Worm (Caenorhabditis elegans) whole organism, L2 larva: ENCODE results near the gene F12D9.2.
A peak's percentile ranks its signal among the peaks of the same experiment; 100 is the strongest.

Experiments used
- C34F6.9 ChIP-seq: fragments of 150-350 bp; optimal IDR thresholded peaks from 2 replicates; lab custom pipeline; 2014; ENCODE audit warnings: missing biosample characterization, missing genetic modification characterization
- F13H6.1 ChIP-seq: sonication (generic microtip); optimal IDR thresholded peaks from 2 replicates; lab custom pipeline; 2016; ENCODE audit warnings: missing genetic modification characterization, missing compliant biosample characterization
- R02D3.7 ChIP-seq: fragments of 150-350 bp; optimal IDR thresholded peaks from 2 replicates; lab custom pipeline; 2014; ENCODE audit warnings: missing biosample characterization, missing genetic modification characterization
- Y55F3AM.14 ChIP-seq: fragments of 200-800 bp; sonication (Bioruptor generic); optimal IDR thresholded peaks from 2 replicates; lab custom pipeline; 2018; ENCODE audit warnings: mild to moderate bottlenecking, missing genetic modification characterization, missing compliant biosample characterization
- ZK546.5 ChIP-seq: sonication (generic microtip); optimal IDR thresholded peaks from 2 replicates; lab custom pipeline; 2017; ENCODE audit warnings: missing biosample characterization, missing genetic modification characterization
- alr-1 ChIP-seq: fragments of 150-350 bp; optimal IDR thresholded peaks from 2 replicates; lab custom pipeline; 2014; ENCODE audit warnings: missing biosample characterization, missing genetic modification characterization
- blmp-1 ChIP-seq: sonication (generic microtip); optimal IDR thresholded peaks from 2 replicates; lab custom pipeline; 2017; ENCODE audit warnings: missing genetic modification characterization, mild to moderate bottlenecking, missing compliant biosample characterization, antibody characterized with exemption, moderate library complexity; ENCODE audit not compliant: insufficient read depth
- ceh-16 ChIP-seq: fragments of 150-350 bp; optimal IDR thresholded peaks from 2 replicates; lab custom pipeline; 2014; ENCODE audit warnings: missing biosample characterization, missing genetic modification characterization
- ceh-82 ChIP-seq: fragments of 150-350 bp; optimal IDR thresholded peaks from 2 replicates; lab custom pipeline; 2014; ENCODE audit warnings: missing biosample characterization, missing genetic modification characterization
- crh-2 ChIP-seq: sonication (generic microtip); optimal IDR thresholded peaks from 2 replicates; lab custom pipeline; 2017; ENCODE audit warnings: missing biosample characterization, missing genetic modification characterization
- dmd-4 ChIP-seq: sonication (generic microtip); optimal IDR thresholded peaks from 2 replicates; lab custom pipeline; 2017; ENCODE audit warnings: missing biosample characterization, missing genetic modification characterization
- egl-27 ChIP-seq: sonication (generic microtip); optimal IDR thresholded peaks from 3 replicates; lab custom pipeline; 2017; ENCODE audit warnings: missing biosample characterization, missing genetic modification reagents, missing genetic modification characterization
- elt-3 ChIP-seq: sonication (generic microtip); optimal IDR thresholded peaks from 2 replicates; lab custom pipeline; 2017; ENCODE audit warnings: missing biosample characterization, missing genetic modification characterization
- fos-1 ChIP-seq: fragments of 150-350 bp; optimal IDR thresholded peaks from 2 replicates; lab custom pipeline; 2014; ENCODE audit warnings: missing biosample characterization, missing genetic modification characterization
- gmeb-1 ChIP-seq: fragments of 150-350 bp; optimal IDR thresholded peaks from 2 replicates; lab custom pipeline; 2014; ENCODE audit warnings: missing biosample characterization, missing genetic modification characterization
- lin-11 ChIP-seq: fragments of 150-350 bp; sonication (generic microtip); optimal IDR thresholded peaks from 2 replicates; lab custom pipeline; 2014; ENCODE audit warnings: missing biosample characterization, missing genetic modification characterization, inconsistent platforms, mixed read lengths
- lin-13 ChIP-seq: fragments of 150-350 bp; optimal IDR thresholded peaks from 2 replicates; lab custom pipeline; 2014; ENCODE audit warnings: missing biosample characterization, missing genetic modification reagents, missing genetic modification characterization
- mdl-1 ChIP-seq, 2 experiments: fragments of 150-350 bp in 1 of 2; sonication (generic microtip) in 1 of 2; optimal IDR thresholded peaks; 2 replicates each; lab custom pipeline; 2017; ENCODE audit warnings: missing biosample characterization in 2 of 2, missing genetic modification characterization in 2 of 2
- nhr-10 ChIP-seq: sonication (generic microtip); optimal IDR thresholded peaks from 2 replicates; lab custom pipeline; 2017; ENCODE audit warnings: missing biosample characterization, missing genetic modification characterization
- nhr-11 ChIP-seq: fragments of 150-350 bp; optimal IDR thresholded peaks from 2 replicates; lab custom pipeline; 2014; ENCODE audit warnings: missing biosample characterization, missing genetic modification characterization
- nhr-129 ChIP-seq: fragments of 150-350 bp; optimal IDR thresholded peaks from 2 replicates; lab custom pipeline; 2014; ENCODE audit warnings: missing biosample characterization, missing genetic modification characterization
- nhr-21 ChIP-seq: fragments of 150-350 bp; optimal IDR thresholded peaks from 2 replicates; lab custom pipeline; 2014; ENCODE audit warnings: missing biosample characterization, missing genetic modification characterization
- nhr-237 ChIP-seq: fragments of 150-350 bp; optimal IDR thresholded peaks from 2 replicates; lab custom pipeline; 2014; ENCODE audit warnings: missing biosample characterization, missing genetic modification characterization
- nhr-77 ChIP-seq: fragments of 150-350 bp; optimal IDR thresholded peaks from 2 replicates; lab custom pipeline; 2014; ENCODE audit warnings: missing biosample characterization, missing genetic modification characterization
- skn-1 ChIP-seq: sonication (generic microtip); optimal IDR thresholded peaks from 2 replicates; lab custom pipeline; 2017; ENCODE audit warnings: missing biosample characterization, missing genetic modification characterization
- sma-3 ChIP-seq: sonication (generic microtip); optimal IDR thresholded peaks from 2 replicates; lab custom pipeline; 2016; ENCODE audit warnings: missing genetic modification reagents, missing genetic modification characterization, missing compliant biosample characterization
- sma-9 ChIP-seq, 2 experiments: fragments of 150-350 bp in 1 of 2; sonication (generic microtip) in 1 of 2; optimal IDR thresholded peaks; 2 replicates each; lab custom pipeline; 2014 to 2016; ENCODE audit warnings: missing genetic modification characterization in 2 of 2, mild to moderate bottlenecking in 1 of 2, missing biosample characterization in 1 of 2, missing compliant biosample characterization in 1 of 2, missing genetic modification reagents in 1 of 2, moderate library complexity in 1 of 2
- unc-39 ChIP-seq: fragments of 150-350 bp; optimal IDR thresholded peaks from 2 replicates; lab custom pipeline; 2014; ENCODE audit warnings: missing biosample characterization, missing genetic modification characterization
- unc-55 ChIP-seq: fragments of 150-350 bp; sonication (generic microtip); optimal IDR thresholded peaks from 3 replicates; lab custom pipeline; 2014; ENCODE audit warnings: missing biosample characterization, missing genetic modification reagents, missing genetic modification characterization
- unc-62 ChIP-seq: fragments of 150-350 bp; optimal IDR thresholded peaks from 2 replicates; lab custom pipeline; 2014; ENCODE audit warnings: missing biosample characterization, missing genetic modification reagents, missing genetic modification characterization
- zag-1 ChIP-seq: fragments of 150-350 bp; optimal IDR thresholded peaks from 2 replicates; lab custom pipeline; 2014; ENCODE audit warnings: missing biosample characterization, missing genetic modification characterization

The F12D9.2 gene

DNA sequence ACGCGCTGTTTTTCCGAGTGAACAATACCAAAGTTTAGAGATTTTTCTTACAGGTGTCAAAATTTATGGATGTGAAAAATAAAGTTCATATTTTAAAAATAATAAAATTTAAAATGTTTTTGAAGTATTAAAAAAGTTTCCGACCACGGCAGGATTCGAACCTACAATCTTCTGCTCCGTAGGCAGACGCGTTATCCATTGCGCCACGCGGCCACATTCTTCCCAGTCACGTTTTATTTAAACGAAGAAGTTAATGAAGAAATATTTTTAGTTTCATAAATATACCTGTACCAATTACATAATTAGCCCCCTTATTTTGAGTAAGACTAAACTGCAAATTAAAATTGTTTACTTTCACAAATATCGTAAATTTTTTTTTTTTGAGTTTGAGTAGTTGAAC is 6.2 kb downstream of the F12D9.2 start:
- TF ChIP-seq unc-62 (GFP tag; lab: Kevin White, UChicago) (no peak), fos-1 (tag; lab: Kevin White, UChicago) (peak; percentile 1), lin-13 (GFP tag; lab: Kevin White, UChicago) (no peak), crh-2 (tag; lab: Kevin White, UChicago) (peak; percentile 11), sma-3 (GFP tag; lab: Kevin White, UChicago) (peak; percentile 13), sma-9 (GFP tag; optimal IDR thresholded peaks at IDR 0.05; lab: Kevin White, UChicago) (peak; percentile 18), sma-9 (tag; optimal IDR thresholded peaks at IDR 0.05; lab: Kevin White, UChicago) (no peak)

DNA sequence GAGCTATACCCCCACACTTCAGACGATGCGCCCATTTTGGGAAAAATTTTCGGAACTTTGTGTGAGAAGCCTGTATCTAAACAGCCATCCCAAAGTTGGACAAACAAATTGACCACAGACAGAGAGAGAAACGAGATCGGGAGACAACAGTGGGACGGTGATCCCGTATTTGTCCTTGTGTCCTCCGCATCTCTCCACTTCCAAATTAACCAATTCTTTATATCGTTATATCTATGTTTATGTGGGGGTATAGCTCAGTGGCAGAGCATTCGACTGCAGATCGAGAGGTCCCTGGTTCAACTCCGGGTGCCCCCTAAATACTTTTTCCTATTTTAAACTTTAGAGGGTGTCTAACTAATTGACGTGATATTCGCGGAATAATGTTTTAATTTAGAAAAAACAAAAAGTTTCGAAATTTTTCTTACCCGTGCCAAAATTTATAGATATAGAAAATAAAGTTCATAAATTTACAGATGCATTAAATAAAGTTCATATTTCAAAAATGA is 8.2 kb downstream of the F12D9.2 start:
- TF ChIP-seq nhr-21 (tag; lab: Kevin White, UChicago) = peak; percentile 12
- no peak for TF ChIP-seq nhr-11 (tag; lab: Kevin White, UChicago)
- no peak for TF ChIP-seq crh-2 (tag; lab: Kevin White, UChicago)
- TF ChIP-seq sma-3 (GFP tag; lab: Kevin White, UChicago) = peak; percentile 15
- TF ChIP-seq dmd-4 (tag; lab: Kevin White, UChicago) = no peak
- TF ChIP-seq nhr-10 (tag; lab: Kevin White, UChicago) = no peak
- TF ChIP-seq zag-1 (tag; lab: Kevin White, UChicago) = no peak
- TF ChIP-seq ZK546.5 (tag; lab: Kevin White, UChicago) = no peak
- peak; percentile 15 for TF ChIP-seq Y55F3AM.14 (GFP tag; lab: Kevin White, UChicago)

DNA sequence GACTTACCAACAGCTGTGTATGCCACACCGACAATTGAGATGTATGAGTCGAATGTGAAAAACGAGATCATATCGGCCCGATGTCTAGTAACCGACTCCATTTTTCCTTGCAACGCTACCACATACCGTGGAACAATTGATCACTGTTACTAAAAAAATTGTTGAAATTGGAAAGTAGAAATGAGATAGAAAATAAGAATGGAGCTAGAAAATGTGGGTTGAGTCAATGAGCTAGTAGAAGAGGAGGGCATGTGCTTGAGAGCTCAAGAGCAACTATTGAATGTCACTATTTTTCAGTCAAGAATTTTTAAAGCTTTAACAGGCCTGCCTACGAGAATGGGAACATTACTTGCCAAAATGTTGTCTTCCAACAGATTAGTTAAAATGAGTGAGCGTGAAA is 21.8 kb downstream of the F12D9.2 start, which contains the start of gene K01A12.3:
K01A12.3 (minus strand) TSS at position 101 of the 400 bp plus-strand sequence.
- no peak for TF ChIP-seq Y55F3AM.14 (GFP tag; lab: Kevin White, UChicago)
- no peak for TF ChIP-seq blmp-1 (tag; lab: Kevin White, UChicago)
- no peak for TF ChIP-seq mdl-1 (tag; optimal IDR thresholded peaks at IDR 0.05; lab: Kevin White, UChicago)
- TF ChIP-seq nhr-21 (tag; lab: Kevin White, UChicago) = no peak
- TF ChIP-seq nhr-77 (tag; lab: Kevin White, UChicago) = no peak
- no peak for TF ChIP-seq F13H6.1 (tag; lab: Kevin White, UChicago)
- TF ChIP-seq C34F6.9 (tag; lab: Kevin White, UChicago) = no peak
- TF ChIP-seq ceh-16 = no peak
- TF ChIP-seq unc-55 (GFP tag; lab: Kevin White, UChicago) = no peak
- no peak for TF ChIP-seq elt-3 (tag; lab: Kevin White, UChicago)

DNA sequence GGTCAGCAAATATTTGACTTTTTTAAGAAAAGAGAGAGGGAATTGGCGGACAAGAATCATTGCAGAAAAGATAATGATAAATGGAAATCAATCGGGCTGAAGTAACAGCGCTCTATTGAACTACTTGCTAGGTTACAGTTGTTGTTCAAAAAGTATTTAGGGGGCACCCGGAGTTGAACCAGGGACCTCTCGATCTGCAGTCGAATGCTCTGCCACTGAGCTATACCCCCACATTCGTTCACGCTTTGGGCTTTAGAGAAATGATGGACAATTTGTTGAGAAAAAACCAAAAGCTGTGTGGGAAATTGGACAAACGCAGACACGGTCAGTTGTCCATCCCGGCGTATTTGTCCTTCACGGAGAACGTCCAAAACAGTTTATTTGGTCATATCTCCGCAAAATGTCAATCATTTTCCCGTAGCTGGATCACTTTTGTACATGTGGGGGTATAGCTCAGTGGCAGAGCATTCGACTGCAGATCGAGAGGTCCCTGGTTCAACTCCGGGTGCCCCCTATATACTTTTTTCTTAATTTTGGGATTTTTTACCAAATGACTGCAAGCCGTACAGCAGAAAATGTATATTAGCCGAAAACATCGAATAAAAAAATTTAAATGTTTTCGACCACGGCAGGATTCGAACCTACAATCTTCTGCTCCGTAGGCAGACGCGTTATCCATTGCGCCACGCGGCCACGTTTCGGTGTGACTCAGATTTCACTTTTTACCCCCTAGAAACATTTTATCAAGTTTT is 22.9 kb downstream of the F12D9.2 start:
- TF ChIP-seq nhr-21 (tag; lab: Kevin White, UChicago) (peak; percentile 22), fos-1 (tag; lab: Kevin White, UChicago) (peak; percentile 24), sma-9 (GFP tag; optimal IDR thresholded peaks at IDR 0.05; lab: Kevin White, UChicago) (peak; percentile 15), sma-9 (tag; optimal IDR thresholded peaks at IDR 0.05; lab: Kevin White, UChicago) (no peak), gmeb-1 (tag; lab: Kevin White, UChicago) (no peak), blmp-1 (tag; lab: Kevin White, UChicago) (no peak), C34F6.9 (tag; lab: Kevin White, UChicago) (peak; percentile 24), nhr-129 (tag; lab: Kevin White, UChicago) (peak; percentile 24), alr-1 (tag; lab: Kevin White, UChicago) (no peak), lin-11 (tag; lab: Kevin White, UChicago) (no peak), F13H6.1 (tag; lab: Kevin White, UChicago) (peak; percentile 19), ceh-82 (tag; lab: Kevin White, UChicago) (no peak), unc-39 (no peak), unc-55 (GFP tag; lab: Kevin White, UChicago) (peak; percentile 26), R02D3.7 (no peak)
- TF ChIP-seq, all 48 proteins: peak for 7

DNA sequence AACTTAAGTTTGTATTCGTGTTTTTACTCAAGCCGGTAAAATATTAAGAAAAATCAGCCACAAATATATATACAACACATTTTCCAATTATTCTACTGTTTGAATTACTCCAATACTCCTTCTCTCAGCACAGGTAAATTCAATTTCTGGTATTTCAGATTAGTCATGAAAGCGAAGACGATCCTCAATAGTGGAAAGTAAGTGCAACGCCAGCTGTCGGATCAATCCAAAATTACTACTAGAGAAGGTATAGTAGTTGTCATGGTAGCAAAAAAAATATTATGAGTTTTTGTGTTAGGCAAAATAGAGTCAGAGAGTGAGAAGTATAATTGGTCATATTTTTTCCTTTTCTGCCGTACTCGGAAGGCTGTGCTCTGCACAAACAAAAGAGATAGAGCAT is 33.8 kb downstream of the F12D9.2 start, which contains the start of gene K01A12.2:
K01A12.2 (plus strand) TSS at position 301 of the 400 bp plus-strand sequence.
- TF ChIP-seq ceh-82 (tag; lab: Kevin White, UChicago) (no peak), zag-1 (tag; lab: Kevin White, UChicago) (no peak), nhr-237 (no peak), skn-1 (tag; lab: Kevin White, UChicago) (no peak), egl-27 (tag; lab: Kevin White, UChicago) (no peak)
